Worm (Caenorhabditis elegans) whole organism, L4 larva: ENCODE measurements around the gene spig-4.

ENCODE experiments used
- F44E2.7 ChIP-seq: fragments of 200-800 bp; sonication (Bioruptor generic); IDR thresholded peaks from 2 replicates; pipeline ENCODE4 v2.1.2; 2022; ENCODE audit warnings: missing genetic modification characterization, missing compliant biosample characterization
- ceh-82 ChIP-seq: sonication (generic microtip); optimal IDR thresholded peaks from 2 replicates; lab custom pipeline; 2017; ENCODE audit warnings: missing biosample characterization, missing genetic modification characterization
- lsy-2 ChIP-seq, 2 experiments: fragments of 150-350 bp in 1 of 2; sonication (generic microtip) in 1 of 2; optimal IDR thresholded peaks; 2 replicates each; lab custom pipeline; 2014 to 2017; ENCODE audit warnings: missing biosample characterization in 2 of 2, missing genetic modification characterization in 2 of 2
- nhr-237 ChIP-seq: sonication (generic microtip); optimal IDR thresholded peaks from 2 replicates; lab custom pipeline; 2017; ENCODE audit warnings: missing biosample characterization, missing genetic modification characterization
- spr-3 ChIP-seq: fragments of 200-800 bp; sonication (Bioruptor generic); optimal IDR thresholded peaks from 2 replicates; lab custom pipeline; 2018; ENCODE audit warnings: mild to moderate bottlenecking, missing genetic modification characterization, missing compliant biosample characterization
- zfp-3 ChIP-seq: fragments of 200-800 bp; sonication (Bioruptor generic); conservative IDR thresholded peaks from 2 replicates; pipeline ENCODE4 v1.3.6; 2022; ENCODE audit warnings: missing genetic modification reagents, missing genetic modification characterization, missing compliant biosample characterization

ce11 chrV:14331477-14331876, 24.8 kb upstream of the spig-4 start, which contains the start of gene F47B8.8:
- TF ChIP-seq ceh-82 (tag; lab: Kevin White, UChicago), result no peak
- TF ChIP-seq F44E2.7 (GFP tag; lab: Robert Waterston, UW), result no peak
- no peak for TF ChIP-seq spr-3
- no peak for TF ChIP-seq zfp-3 (GFP tag; lab: Robert Waterston, UW)
- no peak for TF ChIP-seq nhr-237 (tag; lab: Kevin White, UChicago)
- no peak for TF ChIP-seq lsy-2 (tag; optimal IDR thresholded peaks at IDR 0.05; lab: Kevin White, UChicago)
